Worm (Caenorhabditis elegans): ENCODE results near the gene adm-2.

DNA sequence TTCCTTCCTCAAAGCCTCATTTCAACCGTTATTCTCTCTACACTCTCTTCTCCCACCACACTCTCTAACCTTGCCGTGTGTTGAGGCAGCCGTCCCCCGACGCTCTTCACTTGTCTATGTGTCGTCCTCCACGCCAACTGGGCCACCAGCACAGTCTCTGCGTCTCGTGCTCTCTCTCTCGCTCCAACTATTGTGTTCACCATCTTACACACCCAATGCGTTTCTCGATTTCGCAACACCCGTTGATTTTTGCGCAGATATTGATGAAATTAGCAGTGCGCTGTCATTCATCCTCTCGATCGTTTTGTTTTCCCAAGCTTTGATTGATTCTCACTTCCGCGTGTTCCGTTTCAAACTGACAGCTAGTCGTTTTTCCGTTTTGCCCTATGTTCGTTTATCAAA, 643 bp upstream of the adm-2 start:
- TF ChIP-seq him-1 (tag; optimal IDR thresholded peaks at IDR 0.05) (no peak), W03F9.2 (tag; optimal IDR thresholded peaks at IDR 0.05) (no peak), dao-5 (tag; optimal IDR thresholded peaks at IDR 0.05) (no peak)
